Worm (Caenorhabditis elegans) whole organism, young adult: ENCODE measurements around the gene npp-3.

ENCODE experiments used
- F49E8.2 ChIP-seq: sonication (generic microtip); optimal IDR thresholded peaks from 3 replicates; lab custom pipeline; 2017; ENCODE audit warnings: missing genetic modification characterization, mild to moderate bottlenecking, missing compliant biosample characterization, antibody characterized with exemption, moderate library complexity; ENCODE audit not compliant: insufficient read depth
- ama-1 ChIP-seq, 3 experiments: fragments of 150-350 bp in 1 of 3; sonication (generic microtip) in 2 of 3; optimal IDR thresholded peaks; 2 replicates each; lab custom pipeline; 2014 to 2018; ENCODE audit warnings: missing biosample characterization in 2 of 3, missing genetic modification characterization in 2 of 3, missing genetic modification reagents in 2 of 3
- efl-1 ChIP-seq: fragments of 150-350 bp; optimal IDR thresholded peaks from 2 replicates; lab custom pipeline; 2014; ENCODE audit warnings: missing biosample characterization, missing genetic modification reagents, missing genetic modification characterization
- madf-8 ChIP-seq: fragments of 200-800 bp; sonication (Bioruptor generic); conservative IDR thresholded peaks from 2 replicates; pipeline ENCODE4 v1.3.6; 2022; ENCODE audit warnings: missing genetic modification reagents, missing genetic modification characterization, missing compliant biosample characterization

ce11 chrII:11922757-11923538 is 48.4 kb upstream of the npp-3 start:
- no peak for TF ChIP-seq ama-1 (optimal IDR thresholded peaks at IDR 0.05; lab: Kevin White, UChicago)
- TF ChIP-seq ama-1 (GFP tag; optimal IDR thresholded peaks at IDR 0.05; lab: Kevin White, UChicago) = no peak
- TF ChIP-seq efl-1 = no peak
- no peak for TF ChIP-seq madf-8 (GFP tag; lab: Robert Waterston, UW)
- TF ChIP-seq F49E8.2 (tag; lab: Kevin White, UChicago) = no peak
